Worm (Caenorhabditis elegans) whole organism, late embryonic: ENCODE data around the gene srd-51.

ENCODE experiments used
- Y22D7AL.16 ChIP-seq: sonication (generic microtip); optimal IDR thresholded peaks from 2 replicates; lab custom pipeline; 2016; ENCODE audit warnings: missing genetic modification characterization, missing compliant biosample characterization
- ahr-1 ChIP-seq: sonication (generic microtip); optimal IDR thresholded peaks from 2 replicates; lab custom pipeline; 2016; ENCODE audit warnings: missing genetic modification characterization, missing compliant biosample characterization
- ama-1 ChIP-seq: fragments of 150-350 bp; optimal IDR thresholded peaks from 2 replicates; lab custom pipeline; 2014
- ceh-30 ChIP-seq: fragments of 150-350 bp; optimal IDR thresholded peaks from 2 replicates; lab custom pipeline; 2014; ENCODE audit warnings: missing biosample characterization, missing genetic modification characterization
- dmd-4 ChIP-seq: sonication (generic microtip); optimal IDR thresholded peaks from 2 replicates; lab custom pipeline; 2016; ENCODE audit warnings: borderline replicate concordance, missing genetic modification characterization, missing compliant biosample characterization
- ets-4 ChIP-seq: sonication (generic microtip); optimal IDR thresholded peaks from 2 replicates; lab custom pipeline; 2016; ENCODE audit warnings: missing genetic modification characterization, missing compliant biosample characterization
- fax-1 ChIP-seq: sonication (generic microtip); optimal IDR thresholded peaks from 2 replicates; lab custom pipeline; 2016; ENCODE audit warnings: missing genotype, missing genetic modification characterization, missing compliant biosample characterization
- gmeb-2 ChIP-seq: sonication (generic microtip); optimal IDR thresholded peaks from 2 replicates; lab custom pipeline; 2016; ENCODE audit warnings: missing genetic modification characterization, inconsistent platforms, missing compliant biosample characterization
- pqm-1 ChIP-seq: sonication (generic microtip); optimal IDR thresholded peaks from 2 replicates; lab custom pipeline; 2016; ENCODE audit warnings: missing genetic modification characterization, missing compliant biosample characterization
- tbx-2 ChIP-seq: sonication (generic microtip); optimal IDR thresholded peaks from 2 replicates; lab custom pipeline; 2016; ENCODE audit warnings: missing genetic modification characterization, missing compliant biosample characterization
- ztf-16 ChIP-seq: sonication (generic microtip); optimal IDR thresholded peaks from 2 replicates; lab custom pipeline; 2017; ENCODE audit warnings: missing genetic modification characterization, missing compliant biosample characterization

DNA sequence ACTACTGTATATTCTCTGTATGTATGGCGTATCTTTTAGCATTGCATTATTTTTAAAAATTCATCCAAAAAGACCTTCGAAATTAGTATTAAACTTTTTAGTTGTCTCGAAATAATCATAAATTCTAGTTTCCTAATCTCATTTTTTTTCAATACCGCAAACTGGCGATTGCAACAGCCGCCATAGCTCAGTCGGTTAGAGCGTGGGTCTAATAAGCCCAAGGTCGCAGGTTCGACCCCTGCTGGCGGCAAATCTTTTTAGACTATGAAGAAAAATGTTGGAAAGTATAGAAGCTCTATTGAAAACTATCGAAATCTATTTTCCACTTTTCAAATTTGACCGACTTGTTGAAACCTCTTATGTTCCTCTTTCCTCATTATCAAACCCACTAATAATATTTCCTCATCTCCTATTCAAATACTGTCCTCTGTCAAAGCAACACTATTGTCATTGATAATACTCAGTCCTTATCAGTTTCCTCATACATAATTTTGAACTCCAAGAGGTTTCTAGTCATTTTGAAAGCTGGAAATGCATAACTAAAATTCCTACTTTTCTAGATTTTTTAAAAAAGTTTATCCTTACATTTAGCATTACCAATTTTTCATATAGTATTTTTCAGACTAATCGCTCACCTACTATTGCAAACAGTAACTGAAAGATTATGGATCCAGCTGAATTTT is 48.8 kb downstream of the srd-51 start, which contains the start of gene jmjd-3.3:
- TF ChIP-seq ahr-1 (no peak), pqm-1 (tag; lab: Kevin White, UChicago) (no peak), tbx-2 (tag; lab: Kevin White, UChicago) (no peak), Y22D7AL.16 (tag; lab: Kevin White, UChicago) (no peak), ceh-30 (tag; lab: Kevin White, UChicago) (no peak), dmd-4 (tag; lab: Kevin White, UChicago) (no peak), ama-1 (lab: Kevin White, UChicago) (no peak), ztf-16 (tag; lab: Kevin White, UChicago) (no peak), ets-4 (no peak), gmeb-2 (no peak), fax-1 (tag; lab: Kevin White, UChicago) (no peak)
